Fruit fly (Drosophila melanogaster): Measurements from ENCODE around the gene CG15546.

The CG15546 gene

dm6 chr3R:30888550-30889259, 12.7 kb upstream of the CG15546 start, which contains the start of gene Sap-r (continued):
- TF ChIP-seq Dbx (GFP tag; IDR thresholded peaks at IDR 0.05) (0 out of 3 replicates have a peak, but pooled peaks have one; percentile 31), fru (optimal IDR thresholded peaks at IDR 0.05) (no peak), CG8944 (GFP tag; optimal IDR thresholded peaks at IDR 0.05) (no peak), sob (GFP tag; IDR thresholded peaks at IDR 0.05) (no peak), CG4707 (GFP tag; optimal IDR thresholded peaks at IDR 0.05) (no peak), CG12942 (GFP tag; optimal IDR thresholded peaks at IDR 0.05) (no peak), B-H1 (GFP tag; IDR thresholded peaks at IDR 0.05) (no peak; the same call in 2 of the 3 replicates), CG30020 (tag; optimal IDR thresholded peaks at IDR 0.05) (no peak), Dp (GFP tag; optimal IDR thresholded peaks at IDR 0.05) (peak; percentile 54), CG18011 (GFP tag; optimal IDR thresholded peaks at IDR 0.05) (no peak), D19B (GFP tag; optimal IDR thresholded peaks at IDR 0.05) (no peak), CG15073 (GFP tag; optimal IDR thresholded peaks at IDR 0.05) (no peak), ci (GFP tag; IDR thresholded peaks at IDR 0.05) (no peak; the same call in 2 of the 3 replicates), z (GFP tag; IDR thresholded peaks at IDR 0.05) (no peak), nmo (GFP tag; optimal IDR thresholded peaks at IDR 0.05) (peak; percentile 65), CG30431 (GFP tag; optimal IDR thresholded peaks at IDR 0.05) (no peak), grau (tag; optimal IDR thresholded peaks at IDR 0.05) (no peak), CG17361 (GFP tag; IDR thresholded peaks at IDR 0.05) (0 out of 3 replicates have a peak, but pooled peaks have one; percentile 15), CG11398 (GFP tag; optimal IDR thresholded peaks at IDR 0.05) (no peak), Hr39 (optimal IDR thresholded peaks at IDR 0.05) (no peak), CG10979 (tag; optimal IDR thresholded peaks at IDR 0.05) (no peak), CG13775 (GFP tag; optimal IDR thresholded peaks at IDR 0.05) (no peak), Aef1 (GFP tag; IDR thresholded peaks at IDR 0.05) (no peak), CG1024 (GFP tag; IDR thresholded peaks at IDR 0.05) (no peak), CG3065 (GFP tag; optimal IDR thresholded peaks at IDR 0.05) (peak; percentile 15), Gug (GFP tag; IDR thresholded peaks at IDR 0.05) (no peak), Dref (GFP tag; IDR thresholded peaks at IDR 0.05) (peak; percentile 43), Adf1 (GFP tag; IDR thresholded peaks at IDR 0.05) (no peak), Abd-B (GFP tag; optimal IDR thresholded peaks at IDR 0.05) (peak; percentile 87), al (GFP tag; IDR thresholded peaks at IDR 0.05) (no peak), btn (GFP tag; optimal IDR thresholded peaks at IDR 0.05) (no peak), D19A (tag; optimal IDR thresholded peaks at IDR 0.05) (no peak), CG15601 (tag; optimal IDR thresholded peaks at IDR 0.05) (peak; percentile 87), Hand (GFP tag; optimal IDR thresholded peaks at IDR 0.05) (no peak), CG8924 (tag; optimal IDR thresholded peaks at IDR 0.05) (peak; percentile 46), NfI (GFP tag; optimal IDR thresholded peaks at IDR 0.05) (no peak), CG14667 (GFP tag; IDR thresholded peaks at IDR 0.05) (no peak), pan (optimal IDR thresholded peaks at IDR 0.05) (no peak), pan (GFP tag; optimal IDR thresholded peaks at IDR 0.05 in 1 of 2, IDR thresholded peaks at IDR 0.05 in 1 of 2) (no peak), cad (GFP tag; optimal IDR thresholded peaks at IDR 0.05) (no peak), CG14965 (GFP tag; optimal IDR thresholded peaks at IDR 0.05; ENCODE audit: borderline replicate concordance) (no peak), CG34376 (GFP tag; optimal IDR thresholded peaks at IDR 0.05) (peak; percentile 8), CG6272 (GFP tag; IDR thresholded peaks at IDR 0.05) (no peak), unc-4 (GFP tag; IDR thresholded peaks at IDR 0.05; ENCODE audit: partially characterized antibody) (peak; percentile 82), vnd (GFP tag; IDR thresholded peaks at IDR 0.05; ENCODE audit: partially characterized antibody) (peak; percentile 39; the same call in 1 of the 3 replicates), Hr51 (GFP tag; optimal IDR thresholded peaks at IDR 0.05) (no peak), CG11560 (tag; IDR thresholded peaks at IDR 0.05) (peak; percentile 77; the same call in 2 of the 3 replicates), CG6765 (GFP tag; optimal IDR thresholded peaks at IDR 0.05) (no peak), gsb (GFP tag; IDR thresholded peaks at IDR 0.05) (no peak), lmd (GFP tag; IDR thresholded peaks at IDR 0.05) (no peak), CG8089 (GFP tag; optimal IDR thresholded peaks at IDR 0.05) (no peak)
